Fruit fly (Drosophila melanogaster) whole organism, embryonic: ENCODE results near the gene nmdyn-D7.

ENCODE experiments used
- ATbp ChIP-seq: fragments of 200-800 bp; sonication (Bioruptor generic); optimal IDR thresholded peaks from 2 replicates; lab custom pipeline; 2017; ENCODE audit warnings: missing biosample characterization, mild to moderate bottlenecking, missing genetic modification characterization, missing genetic modification reagents
- Atf3 ChIP-seq: fragments of 200-800 bp; sonication (Bioruptor generic); optimal IDR thresholded peaks from 3 replicates; lab custom pipeline; 2016; ENCODE audit warnings: missing biosample characterization, missing genetic modification characterization
- BEAF-32 ChIP-seq: fragments of 200-800 bp; sonication (Bioruptor generic); optimal IDR thresholded peaks from 3 replicates; lab custom pipeline; 2017; ENCODE audit warnings: missing biosample characterization, missing genetic modification characterization, mild to moderate bottlenecking, moderate library complexity, missing genetic modification reagents
- CG10274 ChIP-seq: fragments of 200-800 bp; sonication (Bioruptor generic); optimal IDR thresholded peaks from 3 replicates; lab custom pipeline; 2017; ENCODE audit warnings: missing biosample characterization, mild to moderate bottlenecking, missing genetic modification characterization
- CG11085 ChIP-seq: fragments of 200-800 bp; sonication (Bioruptor generic); IDR thresholded peaks from 2 replicates; pipeline ENCODE4 v1.3.6; 2022; ENCODE audit warnings: missing biosample characterization, missing genetic modification characterization
- CG11456 ChIP-seq: fragments of 200-800 bp; sonication (Bioruptor generic); IDR thresholded peaks from 3 replicates; pipeline ENCODE4 v1.3.6; 2022; ENCODE audit warnings: missing biosample characterization, missing genetic modification characterization
- CG11696 ChIP-seq: fragments of 200-800 bp; sonication (Bioruptor generic); IDR thresholded peaks from 2 replicates; pipeline ENCODE4 v1.3.6; 2022; ENCODE audit warnings: missing biosample characterization, missing genetic modification characterization
- CG12155 ChIP-seq: fragments of 200-800 bp; sonication (Bioruptor generic); optimal IDR thresholded peaks from 3 replicates; lab custom pipeline; 2016; ENCODE audit warnings: missing biosample characterization, missing genetic modification characterization
- CG12744 ChIP-seq: fragments of 200-800 bp; sonication (Bioruptor generic); optimal IDR thresholded peaks from 2 replicates; lab custom pipeline; 2016; ENCODE audit warnings: missing biosample characterization, missing genetic modification characterization
- CG13123 ChIP-seq: fragments of 200-800 bp; sonication (Bioruptor generic); optimal IDR thresholded peaks from 2 replicates; lab custom pipeline; 2016; ENCODE audit warnings: missing biosample characterization, missing genetic modification characterization
- CG13424 ChIP-seq: fragments of 200-800 bp; sonication (Bioruptor generic); optimal IDR thresholded peaks from 2 replicates; lab custom pipeline; 2019; ENCODE audit warnings: missing biosample characterization, mild to moderate bottlenecking, missing genetic modification characterization, moderate library complexity
- CG13775 ChIP-seq: fragments of 200-800 bp; sonication (Bioruptor generic); optimal IDR thresholded peaks from 3 replicates; lab custom pipeline; 2017; ENCODE audit warnings: missing biosample characterization, mild to moderate bottlenecking, missing genetic modification characterization
- CG14965 ChIP-seq: fragments of 200-800 bp; sonication (Bioruptor generic); optimal IDR thresholded peaks from 2 replicates; lab custom pipeline; 2016; ENCODE audit warnings: missing biosample characterization, missing genetic modification characterization, borderline replicate concordance
- CG16779 ChIP-seq: fragments of 200-800 bp; sonication (Bioruptor generic); IDR thresholded peaks from 2 replicates; pipeline ENCODE4 v1.3.6; 2022; ENCODE audit warnings: missing biosample characterization, missing genetic modification characterization
- CG17612 ChIP-seq: fragments of 200-800 bp; sonication (Bioruptor generic); IDR thresholded peaks from 2 replicates; pipeline ENCODE4 v1.3.6; 2022; ENCODE audit warnings: missing biosample characterization, missing genetic modification characterization
- CG17802 ChIP-seq: fragments of 200-800 bp; sonication (Bioruptor generic); optimal IDR thresholded peaks from 2 replicates; lab custom pipeline; 2018; ENCODE audit warnings: missing biosample characterization, mild to moderate bottlenecking, missing genetic modification characterization, moderate library complexity
- CG18619 ChIP-seq: fragments of 200-800 bp; sonication (Bioruptor generic); optimal IDR thresholded peaks from 3 replicates; lab custom pipeline; 2017; ENCODE audit warnings: missing biosample characterization, mild to moderate bottlenecking, missing genetic modification characterization
- CG2116 ChIP-seq: fragments of 200-800 bp; sonication (Bioruptor generic); optimal IDR thresholded peaks from 3 replicates; lab custom pipeline; 2018; ENCODE audit warnings: missing biosample characterization, mild to moderate bottlenecking, missing genetic modification characterization
- CG31224 ChIP-seq: fragments of 200-800 bp; sonication (Bioruptor generic); IDR thresholded peaks from 2 replicates; pipeline ENCODE4 v1.3.6; 2022; ENCODE audit warnings: missing biosample characterization, missing genetic modification characterization
- CG4404 ChIP-seq: fragments of 200-800 bp; sonication (Bioruptor generic); IDR thresholded peaks from 2 replicates; pipeline ENCODE4 v1.3.6; 2022; ENCODE audit warnings: missing biosample characterization, missing genetic modification characterization
- CG4854 ChIP-seq: fragments of 200-800 bp; sonication (Bioruptor generic); optimal IDR thresholded peaks from 2 replicates; lab custom pipeline; 2016; ENCODE audit warnings: missing biosample characterization, missing genetic modification characterization, inconsistent platforms
- CG6254 ChIP-seq: fragments of 200-800 bp; sonication (Bioruptor generic); optimal IDR thresholded peaks from 3 replicates; lab custom pipeline; 2017; ENCODE audit warnings: mild to moderate bottlenecking, missing biosample characterization, missing genetic modification reagents, missing genetic modification characterization
- CG6765 ChIP-seq: fragments of 200-800 bp; sonication (Bioruptor generic); optimal IDR thresholded peaks from 3 replicates; lab custom pipeline; 2017; ENCODE audit warnings: missing biosample characterization, mild to moderate bottlenecking, missing genetic modification characterization
- CG8281 ChIP-seq: fragments of 200-800 bp; sonication (Bioruptor generic); optimal IDR thresholded peaks from 2 replicates; lab custom pipeline; 2018; ENCODE audit warnings: missing biosample characterization, mild to moderate bottlenecking, missing genetic modification characterization, moderate library complexity
- CG9437 ChIP-seq: fragments of 200-800 bp; sonication (Bioruptor generic); optimal IDR thresholded peaks from 2 replicates; lab custom pipeline; 2018; ENCODE audit warnings: missing biosample characterization, mild to moderate bottlenecking, missing genetic modification characterization
- CG9817 ChIP-seq: fragments of 200-800 bp; sonication (Bioruptor generic); optimal IDR thresholded peaks from 2 replicates; lab custom pipeline; 2018; ENCODE audit warnings: missing biosample characterization, mild to moderate bottlenecking, missing genetic modification characterization, moderate library complexity
- CkIIα-i1 ChIP-seq: fragments of 200-800 bp; sonication (Bioruptor generic); IDR thresholded peaks from 2 replicates; pipeline ENCODE4 v1.3.6; 2022; ENCODE audit warnings: missing biosample characterization, missing genetic modification characterization
- CoRest ChIP-seq: fragments of 200-800 bp; sonication (Bioruptor generic); optimal IDR thresholded peaks from 3 replicates; lab custom pipeline; 2018; ENCODE audit warnings: missing biosample characterization, mild to moderate bottlenecking, missing genetic modification characterization, moderate library complexity
- CrebB ChIP-seq: fragments of 200-800 bp; sonication (Bioruptor generic); optimal IDR thresholded peaks from 3 replicates; lab custom pipeline; 2018; ENCODE audit warnings: missing biosample characterization, mild to moderate bottlenecking, missing genetic modification characterization
- Dbx ChIP-seq: fragments of 200-800 bp; sonication (Bioruptor generic); IDR thresholded peaks from 3 replicates; pipeline ENCODE4 v1.3.6; 2022; ENCODE audit warnings: missing biosample characterization, missing genetic modification characterization
- Dip2 ChIP-seq: fragments of 200-800 bp; sonication (Bioruptor generic); IDR thresholded peaks from 2 replicates; pipeline ENCODE4 v1.3.6; 2022; ENCODE audit warnings: missing biosample characterization, missing genetic modification characterization
- Doc3 ChIP-seq: fragments of 200-800 bp; sonication (Bioruptor generic); IDR thresholded peaks from 3 replicates; pipeline ENCODE4 v1.3.6; 2022; ENCODE audit warnings: missing biosample characterization, missing genetic modification characterization; ENCODE audit not compliant: partially characterized antibody
- Hsf ChIP-seq: fragments of 200-800 bp; sonication (Bioruptor generic); optimal IDR thresholded peaks from 3 replicates; lab custom pipeline; 2016; ENCODE audit warnings: missing biosample characterization, missing genetic modification characterization
- Mad ChIP-seq: fragments of 200-800 bp; sonication (Bioruptor generic); optimal IDR thresholded peaks from 2 replicates; lab custom pipeline; 2016; ENCODE audit warnings: missing biosample characterization, missing genetic modification characterization
- NFAT ChIP-seq: fragments of 200-800 bp; sonication (Bioruptor generic); IDR thresholded peaks from 2 replicates; pipeline ENCODE4 v1.3.6; 2022; ENCODE audit warnings: missing biosample characterization, missing genetic modification characterization
- Oaz ChIP-seq: fragments of 200-800 bp; sonication (Bioruptor generic); IDR thresholded peaks from 2 replicates; pipeline ENCODE4 v1.3.6; 2022; ENCODE audit warnings: missing biosample characterization, missing genetic modification characterization
- Sin3A ChIP-seq: fragments of >200 bp; optimal IDR thresholded peaks from 2 replicates; lab custom pipeline; 2018
- Six4 ChIP-seq: fragments of 200-800 bp; sonication (Bioruptor generic); optimal IDR thresholded peaks from 2 replicates; lab custom pipeline; 2016; ENCODE audit warnings: missing biosample characterization, missing genetic modification characterization
- Usf ChIP-seq: fragments of 200-800 bp; sonication (Bioruptor generic); optimal IDR thresholded peaks from 2 replicates; lab custom pipeline; 2017; ENCODE audit warnings: missing genotype, missing biosample characterization, missing genetic modification characterization
- ab ChIP-seq: fragments of 200-800 bp; sonication (Bioruptor generic); optimal IDR thresholded peaks from 2 replicates; lab custom pipeline; 2016; ENCODE audit warnings: missing biosample characterization, missing genetic modification characterization
- br ChIP-seq: fragments of >200 bp; optimal IDR thresholded peaks from 2 replicates; lab custom pipeline; 2017
- cg ChIP-seq: fragments of 200-800 bp; sonication (Bioruptor generic); optimal IDR thresholded peaks from 3 replicates; lab custom pipeline; 2019; ENCODE audit warnings: missing biosample characterization, mild to moderate bottlenecking, missing genetic modification characterization, moderate library complexity
- crc ChIP-seq: fragments of 200-800 bp; sonication (Bioruptor generic); optimal IDR thresholded peaks from 2 replicates; lab custom pipeline; 2016; ENCODE audit warnings: missing biosample characterization, missing genetic modification characterization
- gsb-n ChIP-seq: fragments of 200-800 bp; sonication (Bioruptor generic); optimal IDR thresholded peaks from 3 replicates; lab custom pipeline; 2018; ENCODE audit warnings: missing biosample characterization, mild to moderate bottlenecking, missing genetic modification characterization
- hkb ChIP-seq, 2 experiments: fragments of 200-800 bp in 1 of 2; fragments of >200 bp in 1 of 2; sonication (Bioruptor generic) in 1 of 2; IDR thresholded peaks in 1 of 2; optimal IDR thresholded peaks in 1 of 2; 2 replicates each; pipeline versions ENCODE4 v1.3.6 to Lab custom; 2017 to 2022; ENCODE audit warnings: missing biosample characterization in 1 of 2, missing genetic modification characterization in 1 of 2
- hth ChIP-seq: fragments of >200 bp; optimal IDR thresholded peaks from 2 replicates; lab custom pipeline; 2017; ENCODE audit warnings: inconsistent platforms
- ind ChIP-seq: fragments of 200-800 bp; sonication (Bioruptor generic); optimal IDR thresholded peaks from 3 replicates; lab custom pipeline; 2016; ENCODE audit warnings: missing biosample characterization, missing genetic modification characterization
- pb ChIP-seq: fragments of 200-800 bp; sonication (Bioruptor generic); optimal IDR thresholded peaks from 3 replicates; lab custom pipeline; 2016; ENCODE audit warnings: missing biosample characterization, missing genetic modification characterization
- ro ChIP-seq: fragments of 200-800 bp; sonication (Bioruptor generic); IDR thresholded peaks from 2 replicates; pipeline ENCODE4 v1.3.6; 2022; ENCODE audit warnings: missing biosample characterization, missing genetic modification characterization
- sisA ChIP-seq: fragments of 200-800 bp; sonication (Bioruptor generic); IDR thresholded peaks from 2 replicates; pipeline ENCODE4 v1.3.6; 2022; ENCODE audit warnings: missing biosample characterization, missing genetic modification characterization
- stc ChIP-seq: fragments of 200-800 bp; sonication (Bioruptor generic); IDR thresholded peaks from 2 replicates; pipeline ENCODE4 v1.3.6; 2022; ENCODE audit warnings: missing biosample characterization, missing genetic modification characterization
- tup ChIP-seq: fragments of 200-800 bp; sonication (Bioruptor generic); optimal IDR thresholded peaks from 2 replicates; lab custom pipeline; 2016; ENCODE audit warnings: missing biosample characterization, mild to moderate bottlenecking, missing genetic modification characterization, moderate library complexity
- z ChIP-seq: fragments of 200-800 bp; sonication (Bioruptor generic); IDR thresholded peaks from 3 replicates; pipeline ENCODE4 v1.3.6; 2022; ENCODE audit warnings: missing biosample characterization, missing genetic modification characterization

nmdyn-D7 gene

dm6 chr3R:9702567-9702966 is 22.8 kb downstream of the nmdyn-D7 start (continued):
- peak; percentile 77 for TF ChIP-seq CG12155 (GFP tag; lab: Kevin White, UChicago)
- TF ChIP-seq Doc3 (GFP tag; lab: Robert Waterston, UW), result no peak
- peak; percentile 87 for TF ChIP-seq Six4 (GFP tag; lab: Kevin White, UChicago)
- no peak for TF ChIP-seq Oaz (GFP tag; lab: Robert Waterston, UW)
- TF ChIP-seq cg, result peak; percentile 7
- no peak for TF ChIP-seq CG11696 (GFP tag; lab: Robert Waterston, UW)
- TF ChIP-seq Dbx (GFP tag; lab: Robert Waterston, UW), result no peak
- peak; percentile 65 for TF ChIP-seq tup (GFP tag; lab: Kevin White, UChicago)
- peak; percentile 85 for TF ChIP-seq Mad (GFP tag; lab: Kevin White, UChicago)
- TF ChIP-seq CG12744, result peak; percentile 87
- no peak for TF ChIP-seq NFAT (GFP tag; lab: Robert Waterston, UW)
- TF ChIP-seq hth, result no peak
- no peak for TF ChIP-seq sisA (GFP tag; lab: Robert Waterston, UW)
- TF ChIP-seq CG8281 (tag; lab: Kevin White, UChicago), result peak; percentile 78
- peak; percentile 77 for TF ChIP-seq Usf (GFP tag; lab: Kevin White, UChicago)
- peak; percentile 73 for TF ChIP-seq CG13123 (GFP tag; lab: Kevin White, UChicago)
- peak; percentile 73 for TF ChIP-seq CG13775
- peak; percentile 58 for TF ChIP-seq pb (GFP tag; lab: Kevin White, UChicago)
- no peak for TF ChIP-seq br
- TF ChIP-seq BEAF-32, result no peak
- TF ChIP-seq CG14965 (GFP tag; lab: Kevin White, UChicago), result no peak
- TF ChIP-seq CG17802 (tag; lab: Kevin White, UChicago), result peak; percentile 69
- peak; percentile 89 for TF ChIP-seq ATbp
- TF ChIP-seq CG11456, result no peak
- peak; percentile 89 for TF ChIP-seq CrebB (tag; lab: Kevin White, UChicago)
- TF ChIP-seq Hsf (GFP tag; lab: Kevin White, UChicago), result peak; percentile 89
- TF ChIP-seq z, result no peak
- TF ChIP-seq CG10274 (GFP tag; lab: Kevin White, UChicago), result peak; percentile 80
- no peak for TF ChIP-seq stc (GFP tag; lab: Robert Waterston, UW)
- TF ChIP-seq CG4854, result peak; percentile 88
- no peak for TF ChIP-seq ro (GFP tag; lab: Robert Waterston, UW)
- peak; percentile 85 for TF ChIP-seq CG6254
- TF ChIP-seq hkb (optimal IDR thresholded peaks at IDR 0.05; lab: Kevin White, UChicago), result no peak
- TF ChIP-seq hkb (GFP tag; IDR thresholded peaks at IDR 0.05; lab: Robert Waterston, UW), result no peak
- TF ChIP-seq CG18619, result peak; percentile 89
- TF ChIP-seq gsb-n (tag; lab: Kevin White, UChicago), result peak; percentile 79
- TF ChIP-seq ab, result peak; percentile 70
- TF ChIP-seq crc, result peak; percentile 65
- TF ChIP-seq CG9437, result peak; percentile 78
- no peak for TF ChIP-seq Sin3A (lab: Kevin White, UChicago)
- peak; percentile 84 for TF ChIP-seq CG9817
- no peak for TF ChIP-seq CG4404
- TF ChIP-seq CG31224 (GFP tag; lab: Robert Waterston, UW), result no peak
- no peak for TF ChIP-seq CG17612 (GFP tag; lab: Robert Waterston, UW)
- no peak for TF ChIP-seq CG16779 (GFP tag; lab: Robert Waterston, UW)
- peak; percentile 90 for TF ChIP-seq CoRest
- no peak for TF ChIP-seq Dip2
- TF ChIP-seq CG6765 (GFP tag; lab: Kevin White, UChicago), result peak; percentile 85
- TF ChIP-seq CG11085, result no peak
- TF ChIP-seq CG2116 (GFP tag; lab: Kevin White, UChicago), result peak; percentile 66
- no peak for TF ChIP-seq CkIIα-i1 (GFP tag; lab: Robert Waterston, UW)
- peak; percentile 59 for TF ChIP-seq Atf3 (GFP tag; lab: Kevin White, UChicago)
- peak; percentile 87 for TF ChIP-seq CG13424 (tag; lab: Kevin White, UChicago)
- peak; percentile 92 for TF ChIP-seq ind (GFP tag; lab: Kevin White, UChicago)
